Fruit fly (Drosophila melanogaster): ENCODE results near the gene Als2.

DNA sequence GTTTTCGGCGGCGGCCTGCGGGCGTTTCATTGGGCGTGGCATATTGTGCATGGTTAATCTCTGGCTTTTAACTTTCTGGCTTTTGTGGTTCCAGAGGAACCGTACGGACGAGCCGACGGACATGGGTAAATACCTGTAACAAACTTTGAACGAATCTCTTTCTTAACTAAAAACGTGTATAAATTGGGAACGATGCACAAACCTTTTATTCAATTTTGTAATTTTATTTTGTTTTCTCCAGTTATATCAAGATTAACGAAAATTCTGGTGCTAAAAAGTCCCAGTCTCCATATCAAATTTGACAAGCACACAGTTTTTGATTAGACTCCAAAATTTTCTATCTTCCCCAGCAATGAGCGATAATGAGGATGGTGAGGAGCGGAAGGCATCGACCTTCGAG, 7.7 kb downstream of the Als2 start, which contains the start of gene CG11249:
- TF ChIP-seq CG8478 (optimal IDR thresholded peaks at IDR 0.05) (no peak), CTCF (optimal IDR thresholded peaks at IDR 0.05) (no peak)
